Worm (Caenorhabditis elegans) whole organism, L1 larva: ENCODE measurements around the gene rol-8.

ENCODE experiments used
- ces-1 ChIP-seq: fragments of 150-350 bp; optimal IDR thresholded peaks from 2 replicates; lab custom pipeline; 2014; ENCODE audit warnings: missing biosample characterization, missing genetic modification reagents, missing genetic modification characterization
- lin-14 ChIP-seq: fragments of 200-800 bp; sonication (Bioruptor generic); optimal IDR thresholded peaks from 2 replicates; lab custom pipeline; 2018; ENCODE audit warnings: mild to moderate bottlenecking, missing genetic modification characterization, moderate library complexity, missing compliant biosample characterization
- unc-30 ChIP-seq: sonication (generic microtip); optimal IDR thresholded peaks from 2 replicates; lab custom pipeline; 2017; ENCODE audit warnings: missing biosample characterization, missing genetic modification characterization

DNA sequence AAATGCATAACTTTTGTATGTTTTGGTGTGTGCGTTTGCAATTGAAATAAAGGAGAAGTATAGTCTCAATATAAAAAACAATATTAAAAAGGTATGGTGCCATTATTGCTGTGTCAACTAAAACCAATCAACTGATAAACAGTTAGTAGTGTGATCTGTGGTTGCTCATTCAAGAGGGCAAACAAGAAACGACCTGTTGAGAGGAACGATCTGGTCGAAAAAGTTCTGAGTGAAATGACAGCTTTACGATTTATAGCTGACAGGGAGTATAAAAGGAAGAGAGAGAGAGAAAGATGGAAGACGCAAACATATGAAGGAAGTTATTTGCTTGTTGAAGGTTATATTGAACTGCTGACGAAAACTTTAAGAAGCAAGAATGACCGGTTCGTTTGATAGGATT, 14.1 kb downstream of the rol-8 start:
- peak; percentile 10 for TF ChIP-seq lin-14 (GFP tag; lab: Kevin White, UChicago)
- no peak for TF ChIP-seq ces-1 (GFP tag; lab: Kevin White, UChicago)
- TF ChIP-seq unc-30, result no peak
